Fruit fly (Drosophila melanogaster) Kc167 (cell line): ENCODE results near the gene aralar1.

Experiments used
- Myc ChIP-seq: fragments of >200 bp; optimal IDR thresholded peaks from 2 replicates; lab custom pipeline; 2017; ENCODE audit warnings: missing external identifiers
- Sin3A ChIP-seq: fragments of >200 bp; optimal IDR thresholded peaks from 2 replicates; lab custom pipeline; 2018; ENCODE audit warnings: missing external identifiers
- h ChIP-seq: fragments of >200 bp; optimal IDR thresholded peaks from 3 replicates; lab custom pipeline; 2018; ENCODE audit warnings: missing external identifiers
- insv ChIP-seq: fragments of >200 bp; optimal IDR thresholded peaks from 3 replicates; lab custom pipeline; 2018; ENCODE audit warnings: missing external identifiers
- psq ChIP-seq: fragments of >200 bp; optimal IDR thresholded peaks from 2 replicates; lab custom pipeline; 2017; ENCODE audit warnings: missing external identifiers
- ttk ChIP-seq: sonication (Bioruptor generic); optimal IDR thresholded peaks from 2 replicates; lab custom pipeline; 2017; ENCODE audit warnings: missing external identifiers

aralar1 gene

DNA sequence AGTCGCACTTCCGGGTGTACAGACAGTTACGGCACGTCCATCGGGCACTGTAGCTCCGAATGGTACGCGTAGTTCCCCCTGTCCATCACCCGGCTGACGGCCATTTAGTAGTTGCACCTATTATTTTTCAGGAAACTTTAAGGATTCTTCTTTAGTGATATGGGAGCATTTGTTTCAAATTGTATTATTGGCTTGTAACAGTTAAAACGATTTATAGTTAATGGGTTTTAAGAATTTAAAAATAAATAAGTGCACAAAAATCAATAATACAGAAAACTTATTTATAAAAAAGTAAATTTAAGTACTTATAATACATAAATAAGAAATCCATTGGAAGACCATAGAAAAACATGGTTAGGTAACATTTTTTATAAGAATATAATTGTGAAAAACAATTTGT, 32.8 kb downstream of the aralar1 start, which contains the start of the genes CG2217 and CG42740:
Gene CG2217, minus strand, starts transcription at position 101 of the 400 bp plus-strand sequence.
Gene CG42740, minus strand, starts transcription at position 101 of the 400 bp plus-strand sequence.
- TF ChIP-seq psq (lab: Kevin White, UChicago) (no peak), insv (no peak), h (lab: Kevin White, UChicago) (no peak), Myc (lab: Kevin White, UChicago) (no peak), ttk (lab: Kevin White, UChicago) (no peak), Sin3A (lab: Kevin White, UChicago) (no peak)

DNA sequence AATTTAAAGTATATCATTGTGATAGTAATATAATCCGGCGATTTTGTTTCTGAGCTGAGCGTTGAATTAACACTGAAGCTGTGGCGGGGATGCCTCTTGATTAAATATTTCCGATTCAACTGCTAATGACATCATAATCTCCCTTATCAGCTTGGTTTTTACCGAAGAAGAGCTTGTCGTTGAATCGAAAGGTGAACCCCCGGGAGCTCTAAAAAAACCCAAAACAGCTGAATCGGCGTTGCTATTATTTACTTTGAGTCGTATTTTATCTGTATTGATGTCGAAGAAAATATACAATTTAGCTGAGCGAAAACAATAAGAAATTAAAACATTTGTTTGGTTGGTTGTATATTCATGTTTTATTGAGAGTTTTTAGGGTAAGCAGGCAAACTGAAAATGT, 36.5 kb downstream of the aralar1 start:
- no peak for TF ChIP-seq Myc (lab: Kevin White, UChicago)
- no peak for TF ChIP-seq insv

DNA sequence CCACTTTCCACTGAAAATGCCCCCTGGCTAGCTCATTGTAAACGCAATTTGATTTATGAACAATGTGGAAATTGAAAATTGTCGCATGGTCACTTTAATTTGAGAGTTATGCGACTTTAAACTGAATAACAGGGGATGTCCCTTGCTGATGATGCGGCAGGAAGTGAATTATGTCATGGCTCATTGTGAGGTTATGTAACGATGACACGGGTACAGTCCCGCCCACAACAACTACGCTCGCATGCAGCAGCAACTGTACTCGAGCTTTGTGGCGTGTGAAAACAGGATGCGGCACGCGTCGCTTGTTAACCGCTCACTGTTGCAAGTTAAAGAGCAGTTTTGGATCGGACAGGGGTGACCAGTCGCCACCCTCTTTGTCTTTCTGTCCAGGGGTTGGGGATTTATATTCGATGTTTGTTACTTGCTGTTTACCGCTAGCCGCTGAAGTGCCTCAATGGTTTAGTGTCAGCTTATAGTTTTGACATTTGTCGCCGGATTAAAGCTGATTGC, 38.8 kb downstream of the aralar1 start:
- TF ChIP-seq psq (lab: Kevin White, UChicago) (no peak), Sin3A (lab: Kevin White, UChicago) (no peak), ttk (lab: Kevin White, UChicago) (no peak), insv (no peak), h (lab: Kevin White, UChicago) (no peak), Myc (lab: Kevin White, UChicago) (no peak)

DNA sequence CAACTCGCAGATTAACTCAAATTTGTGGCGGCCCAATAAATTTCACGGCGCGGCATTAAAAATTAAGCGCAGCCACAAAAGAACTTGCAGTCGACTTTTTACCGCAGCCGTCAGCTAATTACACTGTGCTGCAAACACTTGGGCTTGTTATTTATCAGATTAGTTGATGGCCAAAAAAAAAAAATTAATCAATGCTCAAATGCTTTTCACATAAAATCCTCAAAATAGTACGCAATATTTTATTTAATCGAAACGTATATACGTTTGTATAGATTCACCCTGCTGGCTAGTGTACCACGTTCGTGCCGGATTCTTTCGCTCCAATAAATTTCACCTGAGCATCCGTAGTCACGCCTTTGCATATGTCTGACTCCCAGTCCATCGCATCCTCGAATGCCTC, 41.9 kb downstream of the aralar1 start:
- no peak for TF ChIP-seq h (lab: Kevin White, UChicago)
- TF ChIP-seq psq (lab: Kevin White, UChicago): no peak
- TF ChIP-seq ttk (lab: Kevin White, UChicago): no peak
- no peak for TF ChIP-seq insv
- no peak for TF ChIP-seq Sin3A (lab: Kevin White, UChicago)
- no peak for TF ChIP-seq Myc (lab: Kevin White, UChicago)

DNA sequence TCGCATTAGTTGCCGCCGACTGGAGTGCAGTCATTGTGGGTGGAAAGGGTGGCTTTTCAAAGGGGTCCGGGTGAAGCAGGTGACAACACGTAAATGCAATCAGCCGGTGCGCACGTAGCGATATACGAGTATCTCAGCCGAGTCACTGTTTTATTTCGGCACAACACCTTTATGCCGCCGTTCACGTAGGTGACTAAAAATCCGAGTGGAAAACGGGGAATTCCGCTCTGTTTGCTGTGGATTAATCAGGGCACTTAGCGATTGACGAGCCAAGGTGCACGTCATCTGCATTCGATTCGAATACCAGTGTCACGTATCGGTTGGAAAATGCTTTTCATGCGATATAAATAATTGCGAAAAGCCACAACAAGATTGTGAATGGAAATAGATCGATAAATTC, 49.2 kb downstream of the aralar1 start:
- TF ChIP-seq h (lab: Kevin White, UChicago): no peak
- no peak for TF ChIP-seq insv
- no peak for TF ChIP-seq psq (lab: Kevin White, UChicago)
- no peak for TF ChIP-seq Sin3A (lab: Kevin White, UChicago)
- no peak for TF ChIP-seq ttk (lab: Kevin White, UChicago)
- no peak for TF ChIP-seq Myc (lab: Kevin White, UChicago)
